Worm (Caenorhabditis elegans) whole organism, young adult: ENCODE results near the gene Y37E11AL.9.

ENCODE experiments used
- ZK185.1 ChIP-seq: sonication (generic microtip); optimal IDR thresholded peaks from 2 replicates; lab custom pipeline; 2016; ENCODE audit warnings: mild to moderate bottlenecking, missing genetic modification characterization, missing compliant biosample characterization; ENCODE audit not compliant: poor library complexity, severe bottlenecking
- ceh-79 ChIP-seq: sonication (generic microtip); optimal IDR thresholded peaks from 2 replicates; lab custom pipeline; 2017; ENCODE audit warnings: mild to moderate bottlenecking, missing genetic modification characterization, missing compliant biosample characterization
- nhr-179 ChIP-seq: sonication (generic microtip); optimal IDR thresholded peaks from 2 replicates; lab custom pipeline; 2016; ENCODE audit warnings: mild to moderate bottlenecking, missing genetic modification characterization, missing compliant biosample characterization

DNA sequence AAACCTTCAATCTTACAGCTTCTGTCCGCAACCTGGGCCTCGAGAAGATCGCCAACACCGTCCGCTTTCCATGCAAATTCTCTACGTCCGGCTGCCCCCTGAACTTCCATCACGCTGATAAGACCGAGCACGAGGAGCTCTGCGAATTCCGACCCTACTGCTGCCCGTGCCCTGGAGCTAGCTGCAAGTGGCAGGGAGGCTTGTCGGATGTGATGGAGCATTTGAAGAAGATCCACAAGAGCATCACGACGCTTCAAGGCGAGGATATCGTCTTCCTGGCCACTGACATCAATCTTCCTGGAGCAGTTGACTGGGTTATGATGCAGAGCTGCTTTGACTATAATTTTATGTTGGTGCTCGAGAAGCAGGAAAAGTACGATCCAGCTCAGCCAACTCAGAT is 45.4 kb upstream of the Y37E11AL.9 start:
- no peak for TF ChIP-seq nhr-179 (tag; lab: Kevin White, UChicago)
- no peak for TF ChIP-seq ZK185.1
- no peak for TF ChIP-seq ceh-79 (tag; lab: Kevin White, UChicago)
